Fruit fly (Drosophila melanogaster) whole organism, embryonic: ENCODE measurements around the gene CG12347.

Source experiments
- Atf3 ChIP-seq: fragments of 200-800 bp; sonication (Bioruptor generic); optimal IDR thresholded peaks from 3 replicates; lab custom pipeline; 2016; ENCODE audit warnings: missing biosample characterization, missing genetic modification characterization
- B-H2 ChIP-seq: fragments of 200-800 bp; sonication (Bioruptor generic); optimal IDR thresholded peaks from 2 replicates; lab custom pipeline; 2018; ENCODE audit warnings: missing biosample characterization, mild to moderate bottlenecking, missing genetic modification characterization
- BtbVII ChIP-seq: fragments of 200-800 bp; sonication (Bioruptor generic); optimal IDR thresholded peaks from 3 replicates; lab custom pipeline; 2017; ENCODE audit warnings: missing biosample characterization, mild to moderate bottlenecking, missing genetic modification characterization
- CG10267 ChIP-seq: fragments of 200-800 bp; sonication (Bioruptor generic); optimal IDR thresholded peaks from 2 replicates; lab custom pipeline; 2018; ENCODE audit warnings: missing biosample characterization, mild to moderate bottlenecking, missing genetic modification characterization, moderate library complexity
- CG12299 ChIP-seq: fragments of 200-800 bp; sonication (Bioruptor generic); optimal IDR thresholded peaks from 2 replicates; lab custom pipeline; 2018; ENCODE audit warnings: missing biosample characterization, mild to moderate bottlenecking, missing genetic modification characterization
- CG12391 ChIP-seq: fragments of 200-800 bp; sonication (Bioruptor generic); optimal IDR thresholded peaks from 3 replicates; lab custom pipeline; 2018; ENCODE audit warnings: missing biosample characterization, mild to moderate bottlenecking, missing genetic modification characterization, moderate library complexity
- CG13123 ChIP-seq: fragments of 200-800 bp; sonication (Bioruptor generic); optimal IDR thresholded peaks from 2 replicates; lab custom pipeline; 2016; ENCODE audit warnings: missing biosample characterization, missing genetic modification characterization
- CG14441 ChIP-seq: fragments of 200-800 bp; sonication (Bioruptor generic); IDR thresholded peaks from 2 replicates; pipeline ENCODE4 v1.3.6; 2022; ENCODE audit warnings: missing biosample characterization, missing genetic modification characterization
- CG14965 ChIP-seq: fragments of 200-800 bp; sonication (Bioruptor generic); optimal IDR thresholded peaks from 2 replicates; lab custom pipeline; 2016; ENCODE audit warnings: missing biosample characterization, missing genetic modification characterization, borderline replicate concordance
- CG15011 ChIP-seq: fragments of 200-800 bp; sonication (Bioruptor generic); optimal IDR thresholded peaks from 3 replicates; lab custom pipeline; 2018; ENCODE audit warnings: missing biosample characterization, mild to moderate bottlenecking, missing genetic modification characterization
- CG1602 ChIP-seq: fragments of 200-800 bp; sonication (Bioruptor generic); optimal IDR thresholded peaks from 3 replicates; lab custom pipeline; 2016; ENCODE audit warnings: missing biosample characterization, missing genetic modification characterization
- CG17361 ChIP-seq: fragments of 200-800 bp; sonication (Bioruptor generic); IDR thresholded peaks from 3 replicates; pipeline ENCODE4 v1.3.6; 2022; ENCODE audit warnings: missing biosample characterization, missing genetic modification characterization
- CG18764 ChIP-seq: fragments of 200-800 bp; sonication (Bioruptor generic); optimal IDR thresholded peaks from 3 replicates; lab custom pipeline; 2016; ENCODE audit warnings: missing biosample characterization, missing genetic modification characterization
- CG2875 ChIP-seq: fragments of 200-800 bp; sonication (Bioruptor generic); optimal IDR thresholded peaks from 2 replicates; lab custom pipeline; 2017; ENCODE audit warnings: missing biosample characterization, mild to moderate bottlenecking, missing genetic modification characterization, missing genetic modification reagents
- CG30431 ChIP-seq: fragments of 200-800 bp; sonication (Bioruptor generic); optimal IDR thresholded peaks from 2 replicates; lab custom pipeline; 2017; ENCODE audit warnings: missing biosample characterization, missing genetic modification characterization
- CG31388 ChIP-seq: fragments of 200-800 bp; sonication (Bioruptor generic); optimal IDR thresholded peaks from 2 replicates; lab custom pipeline; 2016; ENCODE audit warnings: missing biosample characterization, missing genetic modification characterization
- CG6175 ChIP-seq: fragments of 200-800 bp; sonication (Bioruptor generic); IDR thresholded peaks from 3 replicates; pipeline ENCODE4 v1.3.6; 2022; ENCODE audit warnings: missing biosample characterization, missing genetic modification characterization
- CG7271 ChIP-seq: fragments of 200-800 bp; sonication (Bioruptor generic); optimal IDR thresholded peaks from 2 replicates; lab custom pipeline; 2018; ENCODE audit warnings: missing biosample characterization, mild to moderate bottlenecking, missing genetic modification characterization, moderate library complexity
- CG7839 ChIP-seq: fragments of 200-800 bp; sonication (Bioruptor generic); optimal IDR thresholded peaks from 3 replicates; lab custom pipeline; 2018; ENCODE audit warnings: missing biosample characterization, mild to moderate bottlenecking, missing genetic modification characterization, moderate library complexity
- CG7963 ChIP-seq: fragments of 200-800 bp; sonication (Bioruptor generic); IDR thresholded peaks from 3 replicates; pipeline ENCODE4 v1.3.6; 2022; ENCODE audit warnings: missing biosample characterization, missing genetic modification characterization; ENCODE audit not compliant: partially characterized antibody
- E2f2 ChIP-seq: fragments of 200-800 bp; sonication (Bioruptor generic); IDR thresholded peaks from 2 replicates; pipeline ENCODE4 v1.3.6; 2022; ENCODE audit warnings: missing biosample characterization, missing genetic modification characterization
- H15 ChIP-seq: fragments of 200-800 bp; sonication (Bioruptor generic); IDR thresholded peaks from 3 replicates; pipeline ENCODE4 v1.3.6; 2022; ENCODE audit warnings: missing biosample characterization, missing genetic modification characterization
- HHEX ChIP-seq: fragments of 200-800 bp; sonication (Bioruptor generic); optimal IDR thresholded peaks from 3 replicates; lab custom pipeline; 2017; ENCODE audit warnings: missing biosample characterization, mild to moderate bottlenecking, missing genetic modification characterization, missing genetic modification reagents
- MBD-R2 ChIP-seq: fragments of 200-800 bp; sonication (Bioruptor generic); IDR thresholded peaks from 2 replicates; pipeline ENCODE4 v1.3.6; 2022; ENCODE audit warnings: missing biosample characterization, missing genetic modification characterization
- NC2α ChIP-seq: fragments of 200-800 bp; sonication (Bioruptor generic); optimal IDR thresholded peaks from 2 replicates; lab custom pipeline; 2016; ENCODE audit warnings: missing biosample characterization, missing genetic modification characterization
- Sox100B ChIP-seq: fragments of 200-800 bp; sonication (Bioruptor generic); optimal IDR thresholded peaks from 3 replicates; lab custom pipeline; 2018; ENCODE audit warnings: missing biosample characterization, mild to moderate bottlenecking, missing genetic modification characterization
- Ssrp ChIP-seq: fragments of 200-800 bp; sonication (Bioruptor generic); optimal IDR thresholded peaks from 2 replicates; lab custom pipeline; 2018; ENCODE audit warnings: missing biosample characterization, mild to moderate bottlenecking, missing genetic modification characterization, moderate library complexity
- Trl ChIP-seq, 3 experiments: fragments of >200 bp in 2 of 3; fragments of 200-800 bp in 1 of 3; sonication (Bioruptor generic) in 1 of 3; optimal IDR thresholded peaks; 2 replicates in 1 of 3; 3 replicates in 2 of 3; lab custom pipeline; 2016 to 2017; ENCODE audit warnings: missing biosample characterization in 1 of 3, missing genetic modification characterization in 1 of 3
- Xbp1 ChIP-seq: fragments of 200-800 bp; sonication (Bioruptor generic); optimal IDR thresholded peaks from 3 replicates; lab custom pipeline; 2016; ENCODE audit warnings: missing biosample characterization, mild to moderate bottlenecking, missing genetic modification characterization
- ato ChIP-seq: fragments of 200-800 bp; sonication (Bioruptor generic); IDR thresholded peaks from 2 replicates; pipeline ENCODE4 v1.3.6; 2022; ENCODE audit warnings: missing biosample characterization, missing genetic modification characterization; ENCODE audit not compliant: partially characterized antibody
- bigmax ChIP-seq: fragments of 200-800 bp; sonication (Bioruptor generic); optimal IDR thresholded peaks from 2 replicates; lab custom pipeline; 2018; ENCODE audit warnings: missing biosample characterization, mild to moderate bottlenecking, missing genetic modification characterization
- chinmo ChIP-seq: fragments of 200-800 bp; sonication (Bioruptor generic); IDR thresholded peaks from 4 replicates; pipeline ENCODE4 v1.3.6; 2022; ENCODE audit warnings: missing biosample characterization, missing genetic modification characterization; ENCODE audit not compliant: partially characterized antibody
- crp ChIP-seq, 2 experiments: fragments of 200-800 bp; sonication (Bioruptor generic); optimal IDR thresholded peaks; 2 replicates in 1 of 2; 3 replicates in 1 of 2; lab custom pipeline; 2017; ENCODE audit warnings: missing biosample characterization in 2 of 2, missing genetic modification characterization in 2 of 2, mild to moderate bottlenecking in 1 of 2, moderate library complexity in 1 of 2
- cwo ChIP-seq: fragments of 200-800 bp; sonication (Bioruptor generic); optimal IDR thresholded peaks from 3 replicates; lab custom pipeline; 2017; ENCODE audit warnings: missing biosample characterization, missing genetic modification characterization, mild to moderate bottlenecking, moderate library complexity, missing genetic modification reagents
- dmrt99B ChIP-seq: fragments of 200-800 bp; sonication (Bioruptor generic); optimal IDR thresholded peaks from 2 replicates; lab custom pipeline; 2018; ENCODE audit warnings: missing biosample characterization, mild to moderate bottlenecking, missing genetic modification characterization, moderate library complexity
- gem ChIP-seq: fragments of 200-800 bp; sonication (Bioruptor generic); optimal IDR thresholded peaks from 2 replicates; lab custom pipeline; 2019; ENCODE audit warnings: missing biosample characterization, mild to moderate bottlenecking, missing genetic modification characterization, moderate library complexity
- her ChIP-seq: fragments of 200-800 bp; sonication (Bioruptor generic); optimal IDR thresholded peaks from 2 replicates; lab custom pipeline; 2016; ENCODE audit warnings: missing biosample characterization, missing genetic modification characterization
- lola ChIP-seq, 3 experiments: fragments of >200 bp in 2 of 3; fragments of 200-800 bp in 1 of 3; sonication (Bioruptor generic) in 1 of 3; optimal IDR thresholded peaks; 2 replicates each; lab custom pipeline; 2017 to 2019; ENCODE audit warnings: missing biosample characterization in 3 of 3, missing genetic modification characterization in 3 of 3, mild to moderate bottlenecking in 1 of 3, moderate library complexity in 1 of 3
- lov ChIP-seq, 2 experiments: fragments of 200-800 bp in 1 of 2; fragments of >200 bp in 1 of 2; sonication (Bioruptor generic) in 1 of 2; IDR thresholded peaks in 1 of 2; optimal IDR thresholded peaks in 1 of 2; 2 replicates in 1 of 2; 3 replicates in 1 of 2; pipeline versions ENCODE4 v1.3.6 to Lab custom; 2017 to 2022; ENCODE audit warnings: missing biosample characterization in 1 of 2, missing genetic modification characterization in 1 of 2
- mld ChIP-seq: fragments of 200-800 bp; sonication (Bioruptor generic); IDR thresholded peaks from 3 replicates; pipeline ENCODE4 v1.3.6; 2022; ENCODE audit warnings: missing biosample characterization, missing genetic modification characterization; ENCODE audit not compliant: partially characterized antibody
- pb ChIP-seq: fragments of 200-800 bp; sonication (Bioruptor generic); optimal IDR thresholded peaks from 3 replicates; lab custom pipeline; 2016; ENCODE audit warnings: missing biosample characterization, missing genetic modification characterization
- pros ChIP-seq: fragments of 200-800 bp; sonication (Bioruptor generic); optimal IDR thresholded peaks from 3 replicates; lab custom pipeline; 2019; ENCODE audit warnings: missing biosample characterization, mild to moderate bottlenecking, missing genetic modification characterization, moderate library complexity
- pzg ChIP-seq: fragments of 200-800 bp; sonication (Bioruptor generic); optimal IDR thresholded peaks from 3 replicates; lab custom pipeline; 2018; ENCODE audit warnings: missing biosample characterization, mild to moderate bottlenecking, missing genetic modification characterization, moderate library complexity
- ro ChIP-seq: fragments of 200-800 bp; sonication (Bioruptor generic); IDR thresholded peaks from 2 replicates; pipeline ENCODE4 v1.3.6; 2022; ENCODE audit warnings: missing biosample characterization, missing genetic modification characterization
- schlank ChIP-seq: fragments of 200-800 bp; sonication (Bioruptor generic); optimal IDR thresholded peaks from 2 replicates; lab custom pipeline; 2018; ENCODE audit warnings: missing biosample characterization, mild to moderate bottlenecking, missing genetic modification characterization
- tin ChIP-seq: fragments of 200-800 bp; sonication (Bioruptor generic); optimal IDR thresholded peaks from 3 replicates; lab custom pipeline; 2016; ENCODE audit warnings: missing biosample characterization, missing genetic modification characterization
- unpg ChIP-seq: fragments of 200-800 bp; sonication (Bioruptor generic); optimal IDR thresholded peaks from 3 replicates; lab custom pipeline; 2018; ENCODE audit warnings: missing biosample characterization, mild to moderate bottlenecking, missing genetic modification characterization, moderate library complexity
- zf30C ChIP-seq: fragments of 200-800 bp; sonication (Bioruptor generic); optimal IDR thresholded peaks from 3 replicates; lab custom pipeline; 2018; ENCODE audit warnings: missing biosample characterization, mild to moderate bottlenecking, missing genetic modification characterization

CG12347 gene

DNA sequence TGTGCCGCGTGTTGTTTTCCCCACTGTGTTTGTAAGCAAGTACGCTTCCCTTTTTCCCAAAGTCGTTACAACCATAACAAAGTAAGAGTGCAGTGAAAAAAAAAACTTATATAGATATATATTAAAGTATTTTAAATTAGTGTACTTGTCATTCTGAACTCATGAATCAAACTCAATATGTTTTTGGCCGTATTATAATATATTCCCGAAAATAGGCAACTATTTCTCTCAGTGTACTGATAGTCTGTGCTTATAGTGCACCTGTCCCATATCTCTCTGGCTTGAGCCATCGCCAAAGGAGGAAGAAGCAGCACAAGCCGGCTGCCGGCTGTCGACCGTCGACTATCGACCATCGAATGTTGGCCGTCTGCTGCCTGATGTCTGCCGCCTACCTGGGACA is 34.8 kb downstream of the CG12347 start (continued):
- TF ChIP-seq lov (optimal IDR thresholded peaks at IDR 0.05; lab: Kevin White, UChicago): no peak
- peak; percentile 78; the same call in 2 of the 3 replicates for TF ChIP-seq lov (GFP tag; IDR thresholded peaks at IDR 0.05; lab: Robert Waterston, UW)
- TF ChIP-seq CG12391: peak; percentile 83
- peak; percentile 20 for TF ChIP-seq CG13123
- no peak for TF ChIP-seq mld (GFP tag; lab: Robert Waterston, UW)
- TF ChIP-seq dmrt99B (tag; lab: Kevin White, UChicago): peak; percentile 46
- peak; percentile 25; the same call in 1 of the 2 replicates for TF ChIP-seq E2f2
- TF ChIP-seq CG15011 (GFP tag; lab: Kevin White, UChicago): peak; percentile 31
- no peak for TF ChIP-seq CG14965 (GFP tag; lab: Kevin White, UChicago)
- TF ChIP-seq bigmax (GFP tag; lab: Kevin White, UChicago): no peak
- TF ChIP-seq CG2875 (GFP tag; lab: Kevin White, UChicago): peak; percentile 58
- TF ChIP-seq chinmo: no peak
- peak; percentile 46 for TF ChIP-seq Sox100B (GFP tag; lab: Kevin White, UChicago)
- TF ChIP-seq crp (GFP tag; optimal IDR thresholded peaks at IDR 0.05; lab: Kevin White, UChicago): peak in 1 of 2 experiments; percentile 13
- TF ChIP-seq H15 (GFP tag; lab: Robert Waterston, UW): 0 out of 3 replicates have a peak, but pooled peaks have one; percentile 16
- peak; percentile 75 for TF ChIP-seq CG30431 (GFP tag; lab: Kevin White, UChicago)
- peak; percentile 77 for TF ChIP-seq CG7839 (tag; lab: Kevin White, UChicago)
- peak; percentile 77 for TF ChIP-seq Ssrp (tag; lab: Kevin White, UChicago)
- TF ChIP-seq schlank (tag; lab: Kevin White, UChicago): no peak
- no peak for TF ChIP-seq B-H2 (GFP tag; lab: Kevin White, UChicago)
- peak; percentile 28 for TF ChIP-seq pros (GFP tag; lab: Kevin White, UChicago)
- peak; percentile 43 for TF ChIP-seq CG18764 (GFP tag; lab: Kevin White, UChicago)
- peak in 1 of 3 experiments; percentile 91 for TF ChIP-seq lola (GFP tag; optimal IDR thresholded peaks at IDR 0.05; lab: Kevin White, UChicago)
- 0 out of 2 replicates have a peak, but pooled peaks have one; percentile 33 for TF ChIP-seq CG14441
- TF ChIP-seq ato (GFP tag; lab: Robert Waterston, UW): no peak
- TF ChIP-seq CG17361 (GFP tag; lab: Robert Waterston, UW): peak; percentile 85
- peak; percentile 79 for TF ChIP-seq CG7271
- TF ChIP-seq BtbVII (GFP tag; lab: Kevin White, UChicago): no peak
- no peak for TF ChIP-seq CG7963 (GFP tag; lab: Robert Waterston, UW)
- no peak for TF ChIP-seq CG12299
- peak; percentile 59 for TF ChIP-seq CG1602 (GFP tag; lab: Kevin White, UChicago)
- no peak for TF ChIP-seq cwo
- no peak for TF ChIP-seq CG6175
- TF ChIP-seq her (GFP tag; lab: Kevin White, UChicago): no peak
- TF ChIP-seq Atf3 (GFP tag; lab: Kevin White, UChicago): peak; percentile 40
- peak; percentile 84 for TF ChIP-seq CG10267 (tag; lab: Kevin White, UChicago)
- TF ChIP-seq gem (tag; lab: Kevin White, UChicago): peak; percentile 86
- peak; percentile 78 for TF ChIP-seq unpg (GFP tag; lab: Kevin White, UChicago)
- TF ChIP-seq HHEX (GFP tag; lab: Kevin White, UChicago): peak; percentile 21
- peak; percentile 9 for TF ChIP-seq NC2α (GFP tag; lab: Kevin White, UChicago)
- TF ChIP-seq tin: peak; percentile 72
- no peak for TF ChIP-seq pzg (GFP tag; lab: Kevin White, UChicago)
- TF ChIP-seq Xbp1 (GFP tag; lab: Kevin White, UChicago): peak; percentile 58
- no peak for TF ChIP-seq ro
- peak; percentile 27 for TF ChIP-seq CG31388 (GFP tag; lab: Kevin White, UChicago)
- no peak for TF ChIP-seq Trl (optimal IDR thresholded peaks at IDR 0.05; lab: Kevin White, UChicago)
- TF ChIP-seq Trl (GFP tag; optimal IDR thresholded peaks at IDR 0.05; lab: Kevin White, UChicago): no peak
- TF ChIP-seq zf30C: peak; percentile 94
- peak; percentile 13; the same call in 1 of the 2 replicates for TF ChIP-seq MBD-R2
- no peak for TF ChIP-seq pb (GFP tag; lab: Kevin White, UChicago)
